Fruit fly (Drosophila melanogaster): ENCODE results near the gene CG9205.

- TF ChIP-seq psq (optimal IDR thresholded peaks at IDR 0.05) (no peak), Dll (optimal IDR thresholded peaks at IDR 0.05) (no peak), EcR (GFP tag; optimal IDR thresholded peaks at IDR 0.05) (no peak)
Observed at dm6 chr3L:1062463-1062862, 28.0 kb downstream of the CG9205 start.

Measured in whole organism.